Worm (Caenorhabditis elegans) whole organism, L4 larva: ENCODE data around the gene chil-19.
A peak's percentile ranks its signal among the peaks of the same experiment; 100 is the strongest.

Experiments used
- F37D6.2 ChIP-seq: sonication (generic microtip); optimal IDR thresholded peaks from 2 replicates; lab custom pipeline; 2016; ENCODE audit warnings: mild to moderate bottlenecking, missing genetic modification characterization, missing compliant biosample characterization
- F44E2.7 ChIP-seq: fragments of 200-800 bp; sonication (Bioruptor generic); IDR thresholded peaks from 2 replicates; pipeline ENCODE4 v2.1.2; 2022; ENCODE audit warnings: missing genetic modification characterization, missing compliant biosample characterization
- F49E8.2 ChIP-seq: sonication (generic microtip); optimal IDR thresholded peaks from 2 replicates; lab custom pipeline; 2016; ENCODE audit warnings: missing compliant biosample characterization, mild to moderate bottlenecking, missing genetic modification characterization, borderline replicate concordance
- R02D3.7 ChIP-seq: fragments of 150-350 bp; sonication (generic microtip); optimal IDR thresholded peaks from 3 replicates; lab custom pipeline; 2014; ENCODE audit warnings: missing biosample characterization, missing genetic modification characterization
- T20F7.1 ChIP-seq: fragments of 200-800 bp; sonication (Bioruptor generic); optimal IDR thresholded peaks from 2 replicates; lab custom pipeline; 2018; ENCODE audit warnings: mild to moderate bottlenecking, missing genetic modification characterization, missing compliant biosample characterization
- T26A8.4 ChIP-seq: fragments of 200-800 bp; sonication (Bioruptor generic); IDR thresholded peaks from 2 replicates; pipeline ENCODE4 v1.3.6; 2022; ENCODE audit warnings: missing genetic modification characterization, missing compliant biosample characterization
- Y105C5A.15 ChIP-seq: fragments of 200-800 bp; sonication (Bioruptor generic); IDR thresholded peaks from 2 replicates; pipeline ENCODE4 v1.3.6; 2022; ENCODE audit warnings: missing genetic modification characterization, missing compliant biosample characterization
- Y48G9A.11 ChIP-seq: fragments of 200-800 bp; sonication (Bioruptor generic); IDR thresholded peaks from 2 replicates; pipeline ENCODE4 v1.3.6; 2022; ENCODE audit warnings: missing genetic modification reagents, missing genetic modification characterization, missing compliant biosample characterization
- ZK337.2 ChIP-seq: fragments of 200-800 bp; sonication (Bioruptor generic); IDR thresholded peaks from 2 replicates; pipeline ENCODE4 v1.3.6; 2022; ENCODE audit warnings: missing genetic modification reagents, missing genetic modification characterization, missing compliant biosample characterization
- aha-1 ChIP-seq: fragments of 150-350 bp; peaks from one replicate; lab custom pipeline; 2014; ENCODE audit warnings: missing biosample characterization, missing genetic modification characterization
- aly-2 ChIP-seq: sonication (generic microtip); optimal IDR thresholded peaks from 2 replicates; lab custom pipeline; 2018; ENCODE audit warnings: missing biosample characterization, missing genetic modification characterization
- ceh-20 ChIP-seq: fragments of 200-800 bp; sonication (Bioruptor generic); IDR thresholded peaks from 2 replicates; pipeline ENCODE4 v1.3.6; 2022; ENCODE audit warnings: missing genetic modification reagents, missing genetic modification characterization, missing compliant biosample characterization
- ceh-62 ChIP-seq: sonication (generic microtip); optimal IDR thresholded peaks from 2 replicates; lab custom pipeline; 2017; ENCODE audit warnings: missing biosample characterization, missing genetic modification characterization
- ces-1 ChIP-seq: fragments of 150-350 bp; sonication (generic microtip); optimal IDR thresholded peaks from 4 replicates; lab custom pipeline; 2014; ENCODE audit warnings: missing biosample characterization, missing genetic modification reagents, missing genetic modification characterization
- cey-2 ChIP-seq: sonication (generic microtip); optimal IDR thresholded peaks from 3 replicates; lab custom pipeline; 2017; ENCODE audit warnings: missing genetic modification characterization, mild to moderate bottlenecking, missing compliant biosample characterization, antibody characterized with exemption, borderline replicate concordance; ENCODE audit not compliant: insufficient read depth
- ctbp-1 ChIP-seq: fragments of 200-800 bp; sonication (Bioruptor generic); IDR thresholded peaks from 2 replicates; pipeline ENCODE4 v1.3.6; 2022; ENCODE audit warnings: missing genetic modification reagents, missing genetic modification characterization, missing compliant biosample characterization
- daf-16 ChIP-seq, 3 experiments: sonication (generic microtip); optimal IDR thresholded peaks; 2 replicates each; lab custom pipeline; 2016 to 2017; ENCODE audit warnings: missing genetic modification characterization in 3 of 3, missing genetic modification reagents in 3 of 3, mild to moderate bottlenecking in 2 of 3, missing compliant biosample characterization in 2 of 3, missing biosample characterization in 1 of 3, moderate library complexity in 1 of 3
- dmd-6 ChIP-seq: fragments of 200-800 bp; sonication (Bioruptor generic); IDR thresholded peaks from 2 replicates; pipeline ENCODE4 v1.3.6; 2022; ENCODE audit warnings: missing genetic modification reagents, missing genetic modification characterization, missing compliant biosample characterization
- dmd-8 ChIP-seq: fragments of 200-800 bp; sonication (Bioruptor generic); IDR thresholded peaks from 2 replicates; pipeline ENCODE4 v1.3.6; 2022; ENCODE audit warnings: missing genetic modification characterization, missing compliant biosample characterization
- dmd-9 ChIP-seq: fragments of 200-800 bp; sonication (Bioruptor generic); IDR thresholded peaks from 2 replicates; pipeline ENCODE4 v1.3.6; 2022; ENCODE audit warnings: missing genetic modification reagents, missing genetic modification characterization, missing compliant biosample characterization
- egl-27 ChIP-seq: sonication (generic microtip); optimal IDR thresholded peaks from 3 replicates; lab custom pipeline; 2017; ENCODE audit warnings: missing biosample characterization, missing genetic modification reagents, missing genetic modification characterization
- fkh-10 ChIP-seq: fragments of 150-350 bp; optimal IDR thresholded peaks from 2 replicates; lab custom pipeline; 2014; ENCODE audit warnings: missing biosample characterization, missing genetic modification reagents, missing genetic modification characterization
- hif-1 ChIP-seq, 2 experiments: sonication (generic microtip); optimal IDR thresholded peaks; 2 replicates each; lab custom pipeline; 2016 to 2017; ENCODE audit warnings: missing compliant biosample characterization in 2 of 2, missing genetic modification characterization in 2 of 2, missing genetic modification reagents in 2 of 2, missing genotype in 2 of 2, mild to moderate bottlenecking in 1 of 2
- hlh-11 ChIP-seq: fragments of 200-800 bp; sonication (Bioruptor generic); optimal IDR thresholded peaks from 2 replicates; lab custom pipeline; 2018; ENCODE audit warnings: mild to moderate bottlenecking, missing genetic modification characterization, missing compliant biosample characterization
- hlh-30 ChIP-seq: sonication (generic microtip); optimal IDR thresholded peaks from 2 replicates; lab custom pipeline; 2017; ENCODE audit warnings: antibody characterized with exemption, mild to moderate bottlenecking, missing genetic modification characterization, missing compliant biosample characterization; ENCODE audit not compliant: insufficient read depth
- lim-7 ChIP-seq: fragments of 200-800 bp; sonication (Bioruptor generic); IDR thresholded peaks from 2 replicates; pipeline ENCODE4 v1.3.6; 2022; ENCODE audit warnings: missing genetic modification characterization, missing compliant biosample characterization
- lin-39 ChIP-seq: fragments of 150-350 bp; optimal IDR thresholded peaks from 2 replicates; lab custom pipeline; 2014; ENCODE audit warnings: missing biosample characterization, missing genetic modification reagents, missing genetic modification characterization
- lir-3 ChIP-seq: sonication (generic microtip); optimal IDR thresholded peaks from 2 replicates; lab custom pipeline; 2016; ENCODE audit warnings: mild to moderate bottlenecking, missing genetic modification characterization, missing compliant biosample characterization
- lsy-2 ChIP-seq, 2 experiments: fragments of 150-350 bp in 1 of 2; sonication (generic microtip) in 1 of 2; optimal IDR thresholded peaks; 2 replicates each; lab custom pipeline; 2014 to 2017; ENCODE audit warnings: missing biosample characterization in 2 of 2, missing genetic modification characterization in 2 of 2
- nhr-10 ChIP-seq: fragments of 150-350 bp; optimal IDR thresholded peaks from 2 replicates; lab custom pipeline; 2014; ENCODE audit warnings: missing biosample characterization, missing genetic modification characterization
- nhr-102 ChIP-seq: sonication (generic microtip); optimal IDR thresholded peaks from 2 replicates; lab custom pipeline; 2016; ENCODE audit warnings: mild to moderate bottlenecking, missing genetic modification characterization, moderate library complexity, missing compliant biosample characterization
- nhr-28 ChIP-seq: fragments of 150-350 bp; optimal IDR thresholded peaks from 2 replicates; lab custom pipeline; 2014; ENCODE audit warnings: missing biosample characterization, missing genetic modification characterization
- nhr-41 ChIP-seq: fragments of 200-800 bp; sonication (Bioruptor generic); IDR thresholded peaks from 2 replicates; pipeline ENCODE4 v1.3.6; 2022; ENCODE audit warnings: missing genetic modification reagents, missing genetic modification characterization, missing compliant biosample characterization
- nhr-42 ChIP-seq: fragments of 200-800 bp; sonication (Bioruptor generic); IDR thresholded peaks from 2 replicates; pipeline ENCODE4 v1.3.6; 2022; ENCODE audit warnings: missing genetic modification characterization, missing compliant biosample characterization
- nhr-48 ChIP-seq: sonication (generic microtip); optimal IDR thresholded peaks from 2 replicates; lab custom pipeline; 2016; ENCODE audit warnings: mild to moderate bottlenecking, missing genetic modification characterization, missing compliant biosample characterization
- nhr-6 ChIP-seq: fragments of 150-350 bp; optimal IDR thresholded peaks from 2 replicates; lab custom pipeline; 2014; ENCODE audit warnings: missing biosample characterization, missing genetic modification characterization
- pha-4 ChIP-seq, 2 experiments: fragments of 150-350 bp in 1 of 2; fragments of 200-800 bp in 1 of 2; sonication (Bioruptor generic) in 1 of 2; IDR thresholded peaks in 1 of 2; optimal IDR thresholded peaks in 1 of 2; 2 replicates each; pipeline versions ENCODE4 v1.3.6 to Lab custom; 2014 to 2022; ENCODE audit warnings: missing genetic modification characterization in 2 of 2, missing genetic modification reagents in 2 of 2, missing biosample characterization in 1 of 2, missing compliant biosample characterization in 1 of 2
- php-3 ChIP-seq: fragments of 200-800 bp; sonication (Bioruptor generic); IDR thresholded peaks from 2 replicates; pipeline ENCODE4 v1.3.6; 2022; ENCODE audit warnings: missing genetic modification reagents, missing genetic modification characterization, missing compliant biosample characterization
- pqm-1 ChIP-seq: sonication (generic microtip); optimal IDR thresholded peaks from 2 replicates; lab custom pipeline; 2017; ENCODE audit warnings: missing biosample characterization, missing genetic modification characterization
- saeg-2 ChIP-seq: fragments of 200-800 bp; sonication (Bioruptor generic); IDR thresholded peaks from 2 replicates; pipeline ENCODE4 v1.3.6; 2022; ENCODE audit warnings: missing genetic modification reagents, missing genetic modification characterization, missing compliant biosample characterization
- spr-3 ChIP-seq: fragments of 200-800 bp; sonication (Bioruptor generic); optimal IDR thresholded peaks from 2 replicates; lab custom pipeline; 2018; ENCODE audit warnings: mild to moderate bottlenecking, missing genetic modification characterization, missing compliant biosample characterization
- unc-39 ChIP-seq: sonication (generic microtip); optimal IDR thresholded peaks from 2 replicates; lab custom pipeline; 2017; ENCODE audit warnings: missing biosample characterization, missing genetic modification characterization
- unc-62 ChIP-seq, 3 experiments: fragments of 150-350 bp in 1 of 3; sonication (generic microtip); optimal IDR thresholded peaks in 2 of 3; peaks in 1 of 3; 1 replicate in 1 of 3; 2 replicates in 2 of 3; lab custom pipeline; 2014 to 2017; ENCODE audit warnings: missing biosample characterization in 3 of 3, missing genetic modification characterization in 3 of 3, missing genetic modification reagents in 3 of 3, missing genotype in 1 of 3
- zag-1 ChIP-seq: fragments of 150-350 bp; optimal IDR thresholded peaks from 2 replicates; lab custom pipeline; 2014; ENCODE audit warnings: missing biosample characterization, missing genetic modification characterization
- zfp-2 ChIP-seq: sonication (generic microtip); optimal IDR thresholded peaks from 2 replicates; lab custom pipeline; 2016; ENCODE audit warnings: mild to moderate bottlenecking, missing genetic modification characterization, missing compliant biosample characterization
- zip-11 ChIP-seq: fragments of 200-800 bp; sonication (Bioruptor generic); IDR thresholded peaks from 2 replicates; pipeline ENCODE4 v1.3.6; 2022; ENCODE audit warnings: missing genetic modification characterization, missing compliant biosample characterization
- zip-2 ChIP-seq: fragments of 150-350 bp; optimal IDR thresholded peaks from 2 replicates; lab custom pipeline; 2014; ENCODE audit warnings: missing biosample characterization, missing genetic modification characterization
- ztf-11 ChIP-seq: fragments of 150-350 bp; optimal IDR thresholded peaks from 2 replicates; lab custom pipeline; 2014; ENCODE audit warnings: missing biosample characterization, missing genetic modification characterization

The chil-19 gene

ce11 chrII:9416381-9417276, 37.6 kb downstream of the chil-19 start, which contains the start of the genes gss-1 and chch-3 (continued):
- TF ChIP-seq nhr-102 = peak; percentile 35
- TF ChIP-seq ctbp-1 (GFP tag; lab: Robert Waterston, UW) = no peak
- TF ChIP-seq lin-39 (tag; lab: Kevin White, UChicago) = no peak
- TF ChIP-seq nhr-41 (GFP tag; lab: Robert Waterston, UW) = no peak
- peak; percentile 24 for TF ChIP-seq F37D6.2 (tag; lab: Kevin White, UChicago)
- no peak for TF ChIP-seq nhr-48 (tag; lab: Kevin White, UChicago)
- no peak for TF ChIP-seq ces-1 (GFP tag; lab: Kevin White, UChicago)
- no peak for TF ChIP-seq zfp-2
- TF ChIP-seq pha-4 (GFP tag; IDR thresholded peaks at IDR 0.05; lab: Robert Waterston, UW) = peak; percentile 33; the same call in 1 of the 2 replicates
- TF ChIP-seq pha-4 (tag; optimal IDR thresholded peaks at IDR 0.05; lab: Kevin White, UChicago) = peak; percentile 56
- TF ChIP-seq ZK337.2 (GFP tag; lab: Robert Waterston, UW) = no peak
- no peak for TF ChIP-seq F44E2.7 (GFP tag; lab: Robert Waterston, UW)
- TF ChIP-seq fkh-10 (GFP tag; lab: Kevin White, UChicago) = peak; percentile 18
- peak; percentile 53 for TF ChIP-seq hlh-30 (tag; lab: Kevin White, UChicago)
- no peak for TF ChIP-seq spr-3 (GFP tag; lab: Kevin White, UChicago)
- TF ChIP-seq nhr-28 (tag; lab: Kevin White, UChicago) = peak; percentile 20
- peak; percentile 71 for TF ChIP-seq T20F7.1 (GFP tag; lab: Kevin White, UChicago)
- TF ChIP-seq saeg-2 (GFP tag; lab: Robert Waterston, UW) = no peak
- TF ChIP-seq Y48G9A.11 (GFP tag; lab: Robert Waterston, UW) = no peak
- TF ChIP-seq dmd-8 = no peak
- no peak for TF ChIP-seq aly-2
- no peak for TF ChIP-seq nhr-42 (GFP tag; lab: Robert Waterston, UW)
- peak in 1 of 2 experiments; percentile 18 for TF ChIP-seq daf-16 (GFP tag; optimal IDR thresholded peaks at IDR 0.05; lab: Kevin White, UChicago)
- TF ChIP-seq daf-16 (tag; optimal IDR thresholded peaks at IDR 0.05; lab: Kevin White, UChicago) = peak; percentile 23
- no peak for TF ChIP-seq dmd-9
- no peak for TF ChIP-seq unc-39
- TF ChIP-seq zag-1 = no peak
- TF ChIP-seq unc-62 (GFP tag; optimal IDR thresholded peaks at IDR 0.05 in 1 of 2; lab: Kevin White, UChicago) = peak in 1 of 2 experiments; percentile 81
- TF ChIP-seq unc-62 (tag; optimal IDR thresholded peaks at IDR 0.05; lab: Kevin White, UChicago) = no peak
- no peak for TF ChIP-seq pqm-1 (tag; lab: Kevin White, UChicago)
- TF ChIP-seq ceh-20 = no peak
- no peak for TF ChIP-seq lir-3 (tag; lab: Kevin White, UChicago)
- no peak for TF ChIP-seq cey-2 (tag; lab: Kevin White, UChicago)
- no peak for TF ChIP-seq egl-27 (tag; lab: Kevin White, UChicago)
- peak; percentile 61 for TF ChIP-seq dmd-6
- no peak for TF ChIP-seq zip-2 (tag; lab: Kevin White, UChicago)
- TF ChIP-seq lsy-2 (tag; optimal IDR thresholded peaks at IDR 0.05; lab: Kevin White, UChicago) = peak in 1 of 2 experiments; percentile 84
- TF ChIP-seq hlh-11 = peak; percentile 55
- TF ChIP-seq aha-1 (tag; lab: Kevin White, UChicago) = peak; percentile 93
- no peak for TF ChIP-seq php-3 (GFP tag; lab: Robert Waterston, UW)
- no peak for TF ChIP-seq Y105C5A.15 (GFP tag; lab: Robert Waterston, UW)
- no peak for TF ChIP-seq nhr-10 (tag; lab: Kevin White, UChicago)
- no peak for TF ChIP-seq R02D3.7 (tag; lab: Kevin White, UChicago)
- TF ChIP-seq ceh-62 (tag; lab: Kevin White, UChicago) = no peak
- no peak for TF ChIP-seq lim-7 (GFP tag; lab: Robert Waterston, UW)
- TF ChIP-seq ztf-11 (tag; lab: Kevin White, UChicago) = no peak
- peak in 1 of 2 experiments; percentile 48 for TF ChIP-seq hif-1 (tag; optimal IDR thresholded peaks at IDR 0.05; lab: Kevin White, UChicago)
- no peak for TF ChIP-seq T26A8.4 (GFP tag; lab: Robert Waterston, UW)
- TF ChIP-seq zip-11 = no peak
- TF ChIP-seq nhr-6 (tag; lab: Kevin White, UChicago) = peak; percentile 35
- no peak for TF ChIP-seq F49E8.2 (tag; lab: Kevin White, UChicago)
